Worm (Caenorhabditis elegans) whole organism, midembryonic: ENCODE results near the gene F42G2.7.

ENCODE experiments used
- cog-1 ChIP-seq: sonication (generic microtip); optimal IDR thresholded peaks from 2 replicates; lab custom pipeline; 2016; ENCODE audit warnings: missing genetic modification characterization, missing compliant biosample characterization
- flt-1 ChIP-seq: fragments of 200-800 bp; sonication (Bioruptor generic); IDR thresholded peaks from 2 replicates; pipeline ENCODE4 v1.3.6; 2022; ENCODE audit warnings: missing genetic modification characterization, missing compliant biosample characterization
- med-1 ChIP-seq: sonication (generic microtip); optimal IDR thresholded peaks from 2 replicates; lab custom pipeline; 2017; ENCODE audit warnings: missing genetic modification characterization, mild to moderate bottlenecking, missing compliant biosample characterization, antibody characterized with exemption, missing genetic modification reagents; ENCODE audit not compliant: insufficient read depth
- ref-1 ChIP-seq: fragments of 200-800 bp; sonication (Bioruptor generic); conservative IDR thresholded peaks from 2 replicates; pipeline ENCODE4 v1.3.6; 2022; ENCODE audit warnings: missing genetic modification reagents, missing genetic modification characterization, missing compliant biosample characterization
- ztf-23 ChIP-seq: fragments of 200-800 bp; sonication (Bioruptor generic); IDR thresholded peaks from 2 replicates; pipeline ENCODE4 v1.3.6; 2022; ENCODE audit warnings: missing genetic modification reagents, missing genetic modification characterization, missing compliant biosample characterization

DNA sequence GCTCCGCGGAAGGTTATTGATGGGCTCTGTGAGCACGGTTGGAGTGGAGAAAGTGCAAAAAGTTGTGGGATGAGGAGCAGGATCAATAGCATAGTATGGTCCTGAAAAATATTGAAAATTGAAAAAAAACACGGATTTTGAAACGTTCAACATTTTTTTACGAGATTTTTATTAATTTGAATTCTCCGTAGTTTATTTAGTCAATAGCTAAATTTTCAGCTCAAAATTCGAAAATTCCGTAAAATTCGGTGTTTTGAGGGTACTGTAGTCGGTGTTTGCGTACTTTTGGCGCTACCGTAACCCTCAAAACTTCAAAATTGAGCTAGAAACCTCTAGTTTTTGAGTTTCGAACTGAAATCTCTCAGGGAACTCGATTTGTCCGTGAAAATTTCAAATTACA lies 40.9 kb downstream of the F42G2.7 start, which contains the start of gene pqn-42:
- no peak for TF ChIP-seq cog-1 (tag; lab: Kevin White, UChicago)
- no peak for TF ChIP-seq ref-1 (GFP tag; lab: Robert Waterston, UW)
- TF ChIP-seq ztf-23 (GFP tag; lab: Robert Waterston, UW), result no peak
- TF ChIP-seq flt-1, result no peak
- no peak for TF ChIP-seq med-1 (GFP tag; lab: Kevin White, UChicago)
